Fruit fly (Drosophila melanogaster) whole organism, prepupa: ENCODE data around the gene CG13607.

Source experiments
- Hr38 ChIP-seq: sonication (Bioruptor generic); optimal IDR thresholded peaks from 2 replicates; lab custom pipeline; 2016; ENCODE audit warnings: missing biosample characterization, missing genetic modification characterization
- Lpt ChIP-seq: fragments of 200-800 bp; sonication (Bioruptor generic); optimal IDR thresholded peaks from 3 replicates; lab custom pipeline; 2016; ENCODE audit warnings: missing biosample characterization, missing genetic modification characterization
- svp ChIP-seq: fragments of 200-800 bp; sonication (Bioruptor generic); peaks from one replicate; lab custom pipeline; 2016; ENCODE audit warnings: missing biosample characterization, missing genetic modification characterization

DNA sequence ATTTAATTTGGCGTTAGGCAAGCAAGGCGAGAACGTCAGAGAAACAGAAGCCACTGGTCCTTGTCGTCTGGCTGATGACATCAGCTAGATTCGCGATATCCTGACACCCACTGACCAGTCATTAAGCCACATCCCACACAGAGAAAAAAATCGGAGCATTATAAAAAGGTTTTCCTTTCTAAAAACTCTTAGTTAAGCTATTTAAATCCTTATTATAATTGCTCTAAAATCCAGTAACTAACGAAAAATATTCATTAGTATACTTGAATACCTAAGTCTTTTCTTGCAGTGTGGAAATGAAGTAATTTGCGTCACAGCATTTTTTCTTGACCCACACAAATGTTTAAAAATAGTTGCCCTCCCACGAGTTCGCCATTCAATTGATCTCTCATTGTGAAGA lies 47.3 kb downstream of the CG13607 start:
- TF ChIP-seq Hr38 (GFP tag; lab: Kevin White, UChicago) (no peak), Lpt (GFP tag; lab: Kevin White, UChicago) (no peak), svp (no peak)
